Fruit fly (Drosophila melanogaster): ENCODE data around the gene MED30.

The MED30 gene

dm6 chr3L:695510-695909 is 41.6 kb upstream of the MED30 start:
- TF ChIP-seq dmrt93B (GFP tag; optimal IDR thresholded peaks at IDR 0.05) (no peak), CG32264 (GFP tag; optimal IDR thresholded peaks at IDR 0.05) (no peak), br (GFP tag; optimal IDR thresholded peaks at IDR 0.05) (no peak), brk (GFP tag; optimal IDR thresholded peaks at IDR 0.05) (no peak), Hr78 (GFP tag; optimal IDR thresholded peaks at IDR 0.05) (no peak)

- TF ChIP-seq psq (GFP tag; optimal IDR thresholded peaks at IDR 0.05) (no peak), Rel (GFP tag; optimal IDR thresholded peaks at IDR 0.05) (no peak), Rel (tag; optimal IDR thresholded peaks at IDR 0.05) (peak; percentile 31)
These were observed 38.8 kb upstream of the MED30 start, which contains the start of gene Vti1a for dm6 chr3L:692699-693098. Vti1a (minus strand) TSS chr3L:692919.

DNA sequence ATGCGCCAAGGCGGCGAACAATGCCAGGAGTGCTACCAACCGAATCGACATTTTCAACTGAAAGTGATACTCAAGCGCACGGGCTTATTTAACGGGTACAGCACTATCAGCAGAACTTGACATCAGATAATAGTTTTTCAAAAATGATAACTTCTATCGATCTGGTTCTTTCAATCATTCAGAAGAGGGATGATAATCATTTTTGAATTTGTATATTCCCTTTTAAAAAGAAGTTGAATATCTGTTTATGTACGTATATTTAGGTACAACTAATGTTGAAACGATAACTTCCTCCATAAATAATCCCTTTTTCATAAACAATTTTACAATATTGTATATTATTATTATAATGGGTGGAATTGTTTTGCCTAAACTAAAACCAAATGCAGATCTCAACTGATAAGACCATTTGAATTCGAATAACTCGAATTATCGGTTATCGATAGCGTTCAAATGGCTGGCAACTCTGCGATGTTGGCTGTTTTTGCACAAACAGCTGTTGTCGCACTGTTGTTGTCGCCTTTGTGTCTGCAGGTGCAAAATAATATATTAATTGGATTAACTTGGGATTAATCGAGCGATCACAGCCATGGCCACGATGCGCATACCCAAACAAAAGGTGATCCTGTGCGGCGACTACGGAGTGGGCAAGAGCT is 36.3 kb upstream of the MED30 start, which contains the start of the genes CG32483 and RabX6:
TSS of gene CG32483 (minus strand) at position 51 of the 656 bp plus-strand sequence.
TSS of gene RabX6 (plus strand) at position 487 of the 656 bp plus-strand sequence.
- no peak for TF ChIP-seq lola (GFP tag; optimal IDR thresholded peaks at IDR 0.05)
- no peak for TF ChIP-seq jim (GFP tag; optimal IDR thresholded peaks at IDR 0.05)
- TF ChIP-seq CG9705 (GFP tag; optimal IDR thresholded peaks at IDR 0.05): no peak
- no peak for TF ChIP-seq Mio (GFP tag; optimal IDR thresholded peaks at IDR 0.05)
- TF ChIP-seq rgr (GFP tag; optimal IDR thresholded peaks at IDR 0.05): no peak
- TF ChIP-seq tai (GFP tag; optimal IDR thresholded peaks at IDR 0.05): no peak
- TF ChIP-seq Abd-B (GFP tag; optimal IDR thresholded peaks at IDR 0.05): no peak
- TF ChIP-seq sage (GFP tag; optimal IDR thresholded peaks at IDR 0.05): no peak
- TF ChIP-seq br (GFP tag; optimal IDR thresholded peaks at IDR 0.05): no peak
- no peak for TF ChIP-seq N (GFP tag; optimal IDR thresholded peaks at IDR 0.05)
- no peak for TF ChIP-seq Sp1 (GFP tag; optimal IDR thresholded peaks at IDR 0.05)
- no peak for TF ChIP-seq Dif (GFP tag; optimal IDR thresholded peaks at IDR 0.05; ENCODE audit: partially characterized antibody)
- TF ChIP-seq GATAd (GFP tag; optimal IDR thresholded peaks at IDR 0.05): no peak
- no peak for TF ChIP-seq ey (GFP tag; optimal IDR thresholded peaks at IDR 0.05)
- no peak for TF ChIP-seq pan (optimal IDR thresholded peaks at IDR 0.05)
- no peak for TF ChIP-seq CrebA (GFP tag; optimal IDR thresholded peaks at IDR 0.05; ENCODE audit: borderline replicate concordance)
- no peak for TF ChIP-seq HLH106 (tag; optimal IDR thresholded peaks at IDR 0.05)
- no peak for TF ChIP-seq brk (GFP tag; optimal IDR thresholded peaks at IDR 0.05)
- no peak for TF ChIP-seq OdsH (GFP tag; optimal IDR thresholded peaks at IDR 0.05)

DNA sequence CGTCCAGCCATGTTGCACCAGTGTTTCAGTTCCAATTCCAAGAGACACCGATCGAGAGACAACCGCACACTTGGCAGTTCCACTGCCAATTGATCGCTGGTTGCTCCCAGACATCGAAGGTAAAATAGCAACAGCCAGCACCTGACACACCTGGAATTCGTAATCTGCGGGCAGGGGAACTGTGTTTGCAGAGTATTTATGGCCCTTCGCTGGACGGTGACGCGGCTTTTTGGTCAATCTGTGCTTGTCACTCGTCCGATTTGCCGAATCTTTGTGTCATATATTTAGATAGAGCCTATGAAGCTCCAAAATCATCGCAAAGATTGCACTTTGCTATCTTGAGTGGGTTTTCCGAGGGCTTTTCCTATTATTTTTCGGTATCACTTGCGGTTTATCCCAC is 34.0 kb upstream of the MED30 start, which contains the start of gene hiro:
TSS of gene hiro (minus strand) at position 101 of the 400 bp plus-strand sequence.
- TF ChIP-seq br (GFP tag; optimal IDR thresholded peaks at IDR 0.05) (no peak), GATAd (GFP tag; optimal IDR thresholded peaks at IDR 0.05) (no peak), CG32264 (GFP tag; optimal IDR thresholded peaks at IDR 0.05) (no peak), Vsx2 (GFP tag; optimal IDR thresholded peaks at IDR 0.05; ENCODE audit: partially characterized antibody) (no peak), rgr (GFP tag; optimal IDR thresholded peaks at IDR 0.05) (no peak), dl (GFP tag; optimal IDR thresholded peaks at IDR 0.05; ENCODE audit: insufficient read depth in 1 of 2, partially characterized antibody in 2 of 2) (no peak), tai (GFP tag; optimal IDR thresholded peaks at IDR 0.05) (no peak), Hr83 (GFP tag; optimal IDR thresholded peaks at IDR 0.05; ENCODE audit: poor library complexity, severe bottlenecking) (no peak), dsf (GFP tag; optimal IDR thresholded peaks at IDR 0.05; ENCODE audit: borderline replicate concordance) (no peak), dmrt93B (GFP tag; optimal IDR thresholded peaks at IDR 0.05) (no peak), Sp1 (GFP tag; optimal IDR thresholded peaks at IDR 0.05) (no peak), fru (GFP tag; optimal IDR thresholded peaks at IDR 0.05) (no peak)

- TF ChIP-seq Dif (GFP tag; optimal IDR thresholded peaks at IDR 0.05; ENCODE audit: partially characterized antibody) (peak; percentile 90), Myc (optimal IDR thresholded peaks at IDR 0.05) (no peak), HLH106 (tag; optimal IDR thresholded peaks at IDR 0.05) (no peak), Sp1 (GFP tag; optimal IDR thresholded peaks at IDR 0.05) (no peak), tai (GFP tag; optimal IDR thresholded peaks at IDR 0.05) (no peak), CrebA (GFP tag; optimal IDR thresholded peaks at IDR 0.05; ENCODE audit: borderline replicate concordance) (no peak), CG32264 (GFP tag; optimal IDR thresholded peaks at IDR 0.05) (no peak), Rel (GFP tag; optimal IDR thresholded peaks at IDR 0.05) (no peak), Rel (tag; optimal IDR thresholded peaks at IDR 0.05) (no peak), dmrt93B (GFP tag; optimal IDR thresholded peaks at IDR 0.05) (no peak), usp (GFP tag; optimal IDR thresholded peaks at IDR 0.05) (no peak), lola (GFP tag; optimal IDR thresholded peaks at IDR 0.05) (no peak), Mio (GFP tag; optimal IDR thresholded peaks at IDR 0.05) (no peak), foxo (GFP tag; optimal IDR thresholded peaks at IDR 0.05) (no peak), sage (GFP tag; optimal IDR thresholded peaks at IDR 0.05) (no peak), Hr78 (GFP tag; optimal IDR thresholded peaks at IDR 0.05) (no peak), Vsx2 (GFP tag; optimal IDR thresholded peaks at IDR 0.05; ENCODE audit: partially characterized antibody) (peak; percentile 63), dl (GFP tag; optimal IDR thresholded peaks at IDR 0.05; ENCODE audit: insufficient read depth in 1 of 2, partially characterized antibody in 2 of 2) (peak in 1 of 2 experiments; percentile 32)
These were observed 31.5 kb upstream of the MED30 start, which contains the start of gene ebd1 for dm6 chr3L:685441-685804. ebd1 (minus strand) TSS chr3L:685549.
